Worm (Caenorhabditis elegans) whole organism, late embryonic: Measurements from ENCODE around the gene let-2.

Experiments used
- ceh-14 ChIP-seq: sonication (generic microtip); optimal IDR thresholded peaks from 2 replicates; lab custom pipeline; 2016; ENCODE audit warnings: missing genotype, missing genetic modification characterization, missing compliant biosample characterization
- ceh-30 ChIP-seq: fragments of 150-350 bp; optimal IDR thresholded peaks from 2 replicates; lab custom pipeline; 2014; ENCODE audit warnings: missing biosample characterization, missing genetic modification characterization
- pha-4 ChIP-seq: fragments of 150-350 bp; optimal IDR thresholded peaks from 2 replicates; lab custom pipeline; 2018; ENCODE audit warnings: missing biosample characterization, missing genetic modification reagents, missing genetic modification characterization
- rnt-1 ChIP-seq: sonication (generic microtip); optimal IDR thresholded peaks from 2 replicates; lab custom pipeline; 2016; ENCODE audit warnings: missing genetic modification characterization, missing compliant biosample characterization

- TF ChIP-seq pha-4 (no peak), rnt-1 (tag; lab: Kevin White, UChicago) (no peak), ceh-14 (tag; lab: Kevin White, UChicago) (no peak), ceh-30 (tag; lab: Kevin White, UChicago) (no peak)
Measured at ce11 chrX:16409220-16409619, 20.1 kb upstream of the let-2 start.
